Worm (Caenorhabditis elegans) whole organism, L1 larva: ENCODE data around the gene rabn-5.

Experiments used
- C16A3.4 ChIP-seq: fragments of 150-350 bp; optimal IDR thresholded peaks from 2 replicates; lab custom pipeline; 2014; ENCODE audit warnings: missing biosample characterization, missing genetic modification characterization
- aha-1 ChIP-seq: fragments of 150-350 bp; optimal IDR thresholded peaks from 2 replicates; lab custom pipeline; 2014; ENCODE audit warnings: missing biosample characterization, missing genetic modification characterization
- alr-1 ChIP-seq: fragments of 200-800 bp; sonication (Bioruptor generic); optimal IDR thresholded peaks from 2 replicates; lab custom pipeline; 2018; ENCODE audit warnings: borderline replicate concordance, mild to moderate bottlenecking, missing genetic modification characterization, missing compliant biosample characterization
- aly-2 ChIP-seq: fragments of 150-350 bp; optimal IDR thresholded peaks from 2 replicates; lab custom pipeline; 2014; ENCODE audit warnings: missing biosample characterization, missing genetic modification characterization
- ceh-8 ChIP-seq: fragments of 200-800 bp; sonication (Bioruptor generic); optimal IDR thresholded peaks from 2 replicates; lab custom pipeline; 2018; ENCODE audit warnings: mild to moderate bottlenecking, missing genetic modification characterization, moderate library complexity, missing compliant biosample characterization
- ceh-82 ChIP-seq, 3 experiments: fragments of 150-350 bp in 1 of 3; sonication (generic microtip) in 2 of 3; optimal IDR thresholded peaks; 2 replicates each; lab custom pipeline; 2014 to 2017; ENCODE audit warnings: missing biosample characterization in 3 of 3, missing genetic modification characterization in 3 of 3
- ceh-88 ChIP-seq: fragments of 200-800 bp; sonication (Bioruptor generic); IDR thresholded peaks from 2 replicates; pipeline ENCODE4 v1.3.6; 2022; ENCODE audit warnings: missing genetic modification characterization, missing compliant biosample characterization
- ces-1 ChIP-seq: fragments of 150-350 bp; optimal IDR thresholded peaks from 2 replicates; lab custom pipeline; 2014; ENCODE audit warnings: missing biosample characterization, missing genetic modification reagents, missing genetic modification characterization
- dsc-1 ChIP-seq: sonication (generic microtip); optimal IDR thresholded peaks from 2 replicates; lab custom pipeline; 2016; ENCODE audit warnings: mild to moderate bottlenecking, missing genetic modification characterization, missing compliant biosample characterization
- efl-1 ChIP-seq, 4 experiments: fragments of 150-350 bp; optimal IDR thresholded peaks in 3 of 4; peaks in 1 of 4; 1 replicate in 1 of 4; 2 replicates in 3 of 4; lab custom pipeline; 2014; ENCODE audit warnings: missing biosample characterization in 2 of 4, missing genetic modification characterization in 2 of 4, missing genetic modification reagents in 2 of 4
- efl-3 ChIP-seq: fragments of 200-800 bp; sonication (Bioruptor generic); optimal IDR thresholded peaks from 2 replicates; lab custom pipeline; 2018; ENCODE audit warnings: mild to moderate bottlenecking, missing genetic modification characterization, missing compliant biosample characterization
- egl-13 ChIP-seq: sonication (generic microtip); optimal IDR thresholded peaks from 2 replicates; lab custom pipeline; 2016; ENCODE audit warnings: missing genotype, missing genetic modification reagents, missing genetic modification characterization, missing compliant biosample characterization
- egl-27 ChIP-seq, 2 experiments: fragments of 150-350 bp in 1 of 2; sonication (generic microtip); optimal IDR thresholded peaks; 3 replicates each; lab custom pipeline; 2017 to 2018; ENCODE audit warnings: missing biosample characterization in 2 of 2, missing genetic modification characterization in 2 of 2, missing genetic modification reagents in 2 of 2
- ets-5 ChIP-seq: fragments of 200-800 bp; sonication (Bioruptor generic); IDR thresholded peaks from 2 replicates; pipeline ENCODE4 v1.3.6; 2022; ENCODE audit warnings: missing genetic modification characterization, missing compliant biosample characterization
- fkh-10 ChIP-seq: sonication (generic microtip); optimal IDR thresholded peaks from 2 replicates; lab custom pipeline; 2017; ENCODE audit warnings: missing biosample characterization, missing genetic modification reagents, missing genetic modification characterization
- fkh-4 ChIP-seq: sonication (generic microtip); optimal IDR thresholded peaks from 2 replicates; lab custom pipeline; 2016; ENCODE audit warnings: missing compliant biosample characterization, missing genetic modification characterization, borderline replicate concordance
- fkh-8 ChIP-seq: sonication (generic microtip); optimal IDR thresholded peaks from 2 replicates; lab custom pipeline; 2016; ENCODE audit warnings: mild to moderate bottlenecking, missing genetic modification characterization, missing compliant biosample characterization
- irx-1 ChIP-seq: sonication (generic microtip); optimal IDR thresholded peaks from 2 replicates; lab custom pipeline; 2016; ENCODE audit warnings: missing genetic modification characterization, missing compliant biosample characterization
- isw-1 ChIP-seq: fragments of 200-800 bp; sonication (Bioruptor generic); IDR thresholded peaks from 2 replicates; pipeline ENCODE4 v1.3.6; 2022; ENCODE audit warnings: missing genetic modification characterization, missing compliant biosample characterization
- lin-14 ChIP-seq: fragments of 200-800 bp; sonication (Bioruptor generic); optimal IDR thresholded peaks from 2 replicates; lab custom pipeline; 2018; ENCODE audit warnings: mild to moderate bottlenecking, missing genetic modification characterization, moderate library complexity, missing compliant biosample characterization
- lin-35 ChIP-seq, 2 experiments: fragments of 150-350 bp; optimal IDR thresholded peaks; 2 replicates each; lab custom pipeline; 2014; ENCODE audit warnings: missing biosample characterization in 2 of 2, missing genetic modification characterization in 2 of 2, missing genetic modification reagents in 2 of 2
- lir-3 ChIP-seq: sonication (generic microtip); optimal IDR thresholded peaks from 2 replicates; lab custom pipeline; 2016; ENCODE audit warnings: mild to moderate bottlenecking, missing genetic modification characterization, moderate library complexity, missing compliant biosample characterization; ENCODE audit not compliant: poor library complexity
- lsy-2 ChIP-seq, 2 experiments: fragments of 150-350 bp; optimal IDR thresholded peaks; 2 replicates each; lab custom pipeline; 2014; ENCODE audit warnings: missing biosample characterization in 2 of 2, missing genetic modification characterization in 2 of 2
- mef-2 ChIP-seq: fragments of 150-350 bp; optimal IDR thresholded peaks from 2 replicates; lab custom pipeline; 2014; ENCODE audit warnings: missing biosample characterization, missing genetic modification characterization
- nhr-12 ChIP-seq: sonication (generic microtip); optimal IDR thresholded peaks from 2 replicates; lab custom pipeline; 2017; ENCODE audit warnings: missing biosample characterization, missing genetic modification characterization
- nhr-19 ChIP-seq: fragments of 200-800 bp; sonication (Bioruptor generic); conservative IDR thresholded peaks from 2 replicates; pipeline ENCODE4 v1.3.6; 2022; ENCODE audit warnings: missing genetic modification characterization, missing compliant biosample characterization
- nhr-20 ChIP-seq: sonication (generic microtip); optimal IDR thresholded peaks from 2 replicates; lab custom pipeline; 2016; ENCODE audit warnings: mild to moderate bottlenecking, missing genetic modification characterization, missing compliant biosample characterization
- nhr-28 ChIP-seq: fragments of 150-350 bp; optimal IDR thresholded peaks from 2 replicates; lab custom pipeline; 2014; ENCODE audit warnings: missing biosample characterization, missing genetic modification characterization
- nhr-47 ChIP-seq: sonication (generic microtip); optimal IDR thresholded peaks from 2 replicates; lab custom pipeline; 2016; ENCODE audit warnings: mild to moderate bottlenecking, missing genetic modification characterization, moderate library complexity, missing compliant biosample characterization
- nhr-71 ChIP-seq: sonication (generic microtip); optimal IDR thresholded peaks from 2 replicates; lab custom pipeline; 2016; ENCODE audit warnings: mild to moderate bottlenecking, missing genetic modification characterization, moderate library complexity, missing compliant biosample characterization
- nhr-76 ChIP-seq: sonication (generic microtip); optimal IDR thresholded peaks from 2 replicates; lab custom pipeline; 2017; ENCODE audit warnings: missing biosample characterization, missing genetic modification characterization
- nhr-85 ChIP-seq: sonication (generic microtip); peaks from one replicate; lab custom pipeline; 2016; ENCODE audit warnings: missing genetic modification characterization, inconsistent platforms, missing compliant biosample characterization
- nhr-90 ChIP-seq: sonication (generic microtip); optimal IDR thresholded peaks from 2 replicates; lab custom pipeline; 2016; ENCODE audit warnings: mild to moderate bottlenecking, missing genetic modification characterization, missing compliant biosample characterization; ENCODE audit not compliant: poor library complexity
- pax-3 ChIP-seq: fragments of 200-800 bp; sonication (Bioruptor generic); optimal IDR thresholded peaks from 2 replicates; lab custom pipeline; 2018; ENCODE audit warnings: mild to moderate bottlenecking, missing genetic modification characterization, moderate library complexity, missing compliant biosample characterization
- rnt-1 ChIP-seq: sonication (generic microtip); optimal IDR thresholded peaks from 2 replicates; lab custom pipeline; 2016; ENCODE audit warnings: mild to moderate bottlenecking, missing genetic modification characterization, moderate library complexity, missing compliant biosample characterization
- skn-1 ChIP-seq: fragments of 150-350 bp; optimal IDR thresholded peaks from 2 replicates; lab custom pipeline; 2014; ENCODE audit warnings: missing biosample characterization, missing genetic modification characterization
- snpc-4 ChIP-seq: fragments of 150-350 bp; optimal IDR thresholded peaks from 2 replicates; lab custom pipeline; 2014; ENCODE audit warnings: missing biosample characterization, missing genetic modification characterization
- snu-23 ChIP-seq: sonication (generic microtip); optimal IDR thresholded peaks from 2 replicates; lab custom pipeline; 2016; ENCODE audit warnings: missing genetic modification characterization, missing compliant biosample characterization
- sox-4 ChIP-seq: sonication (generic microtip); optimal IDR thresholded peaks from 2 replicates; lab custom pipeline; 2016; ENCODE audit warnings: missing genetic modification characterization, missing compliant biosample characterization
- swsn-7 ChIP-seq: sonication (generic microtip); optimal IDR thresholded peaks from 2 replicates; lab custom pipeline; 2016; ENCODE audit warnings: missing genetic modification characterization, missing compliant biosample characterization
- tlp-1 ChIP-seq: fragments of 150-350 bp; optimal IDR thresholded peaks from 2 replicates; lab custom pipeline; 2014; ENCODE audit warnings: missing biosample characterization, missing genetic modification characterization
- unc-130 ChIP-seq: fragments of 150-350 bp; optimal IDR thresholded peaks from 2 replicates; lab custom pipeline; 2017; ENCODE audit warnings: missing biosample characterization, missing genetic modification characterization, inconsistent platforms

rabn-5 gene

DNA sequence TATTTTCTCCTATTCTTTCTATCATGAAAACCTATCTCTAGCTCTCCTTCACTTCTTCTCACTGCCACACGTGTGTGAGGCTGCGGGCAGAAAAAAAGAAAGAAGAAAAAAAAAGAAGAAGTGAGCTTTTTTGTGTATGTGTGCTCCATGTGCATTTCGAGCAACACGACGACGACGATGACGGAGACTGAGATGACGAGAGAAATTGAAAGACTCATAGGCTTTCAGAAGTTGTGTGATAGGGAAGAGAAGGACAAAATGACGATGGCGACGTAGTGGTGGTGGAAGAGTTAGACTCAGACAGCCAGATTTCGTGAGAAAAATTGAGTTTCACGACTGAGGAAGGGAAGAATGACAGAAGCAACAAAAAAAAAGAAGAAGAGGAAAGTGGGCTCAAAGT is 18.9 kb upstream of the rabn-5 start (continued):
- TF ChIP-seq snu-23 (GFP tag; lab: Kevin White, UChicago) = peak; percentile 75
- no peak for TF ChIP-seq ets-5
- TF ChIP-seq fkh-8 (tag; lab: Kevin White, UChicago) = peak; percentile 93
- TF ChIP-seq alr-1 (tag; lab: Kevin White, UChicago) = no peak
- TF ChIP-seq pax-3 = no peak
- no peak for TF ChIP-seq mef-2 (tag; lab: Kevin White, UChicago)
- TF ChIP-seq ceh-82 (tag; optimal IDR thresholded peaks at IDR 0.05; lab: Kevin White, UChicago) = peak in 2 of 3 experiments; percentile 37 to 73
- TF ChIP-seq nhr-28 (tag; lab: Kevin White, UChicago) = no peak
- peak; percentile 45 to 87 for TF ChIP-seq lsy-2 (tag; optimal IDR thresholded peaks at IDR 0.05; lab: Kevin White, UChicago)
- peak; percentile 12 for TF ChIP-seq ceh-8
- peak in 1 of 2 experiments; percentile 56 for TF ChIP-seq lin-35 (GFP tag; optimal IDR thresholded peaks at IDR 0.05; lab: Kevin White, UChicago)
- TF ChIP-seq tlp-1 (tag; lab: Kevin White, UChicago) = no peak
- no peak for TF ChIP-seq ces-1 (GFP tag; lab: Kevin White, UChicago)
- TF ChIP-seq dsc-1 (tag; lab: Kevin White, UChicago) = peak; percentile 72
- no peak for TF ChIP-seq aly-2 (tag; lab: Kevin White, UChicago)
- TF ChIP-seq aha-1 (tag; lab: Kevin White, UChicago) = no peak
- no peak for TF ChIP-seq efl-3
- TF ChIP-seq irx-1 (tag; lab: Kevin White, UChicago) = peak; percentile 51
- peak; percentile 47 for TF ChIP-seq rnt-1 (tag; lab: Kevin White, UChicago)
- peak; percentile 51 for TF ChIP-seq isw-1 (GFP tag; lab: Robert Waterston, UW)
- no peak for TF ChIP-seq fkh-4 (tag; lab: Kevin White, UChicago)
- no peak for TF ChIP-seq nhr-12
- TF ChIP-seq unc-130 = peak; percentile 42
- peak; percentile 18 for TF ChIP-seq C16A3.4 (tag; lab: Kevin White, UChicago)
- TF ChIP-seq nhr-85 (tag; lab: Kevin White, UChicago) = no peak
- TF ChIP-seq skn-1 (tag; lab: Kevin White, UChicago) = peak; percentile 52
- peak; percentile 60 for TF ChIP-seq egl-13
- TF ChIP-seq nhr-19 (GFP tag; lab: Robert Waterston, UW) = 0 out of 2 replicates have a peak, but pooled peaks have one; percentile 27
- no peak for TF ChIP-seq lir-3 (tag; lab: Kevin White, UChicago)
- TF ChIP-seq ceh-88 (GFP tag; lab: Robert Waterston, UW) = 0 out of 2 replicates have a peak, but pooled peaks have one; percentile 26
- TF ChIP-seq nhr-76 (tag; lab: Kevin White, UChicago) = no peak

DNA sequence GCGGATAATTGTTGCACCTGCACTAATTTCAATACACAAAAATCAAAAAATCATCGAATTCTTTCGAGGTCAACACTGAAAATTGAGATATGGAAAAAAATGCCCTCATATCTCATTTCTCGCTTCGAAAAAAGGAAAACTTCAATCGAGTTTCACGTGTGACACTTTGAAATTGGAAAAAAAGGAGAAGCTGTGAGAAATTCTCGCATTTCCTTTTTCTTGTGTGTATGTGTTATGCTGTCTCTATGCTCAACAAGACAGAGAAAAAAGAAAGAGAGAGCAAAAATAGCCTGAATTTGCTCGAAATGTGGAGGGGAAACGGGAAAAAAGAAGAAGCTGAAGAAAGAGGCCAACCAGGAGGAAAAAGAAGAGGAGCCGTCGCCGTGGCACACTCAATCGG is 17.9 kb upstream of the rabn-5 start:
- no peak for TF ChIP-seq efl-1 (optimal IDR thresholded peaks at IDR 0.05; lab: Kevin White, UChicago)
- peak in 1 of 2 experiments; percentile 27 for TF ChIP-seq efl-1 (GFP tag; optimal IDR thresholded peaks at IDR 0.05 in 1 of 2; lab: Kevin White, UChicago)
- TF ChIP-seq fkh-10 = peak; percentile 78
- no peak for TF ChIP-seq nhr-20
- no peak for TF ChIP-seq tlp-1 (tag; lab: Kevin White, UChicago)
- TF ChIP-seq lsy-2 (tag; optimal IDR thresholded peaks at IDR 0.05; lab: Kevin White, UChicago) = peak in 1 of 2 experiments; percentile 5
- TF ChIP-seq lin-14 (GFP tag; lab: Kevin White, UChicago) = peak; percentile 77
- TF ChIP-seq ets-5 = no peak
- TF ChIP-seq sox-4 (tag; lab: Kevin White, UChicago) = no peak
- no peak for TF ChIP-seq nhr-12
- no peak for TF ChIP-seq snpc-4 (tag; lab: Kevin White, UChicago)
- no peak for TF ChIP-seq egl-27 (tag; optimal IDR thresholded peaks at IDR 0.05; lab: Kevin White, UChicago)
- no peak for TF ChIP-seq nhr-90
- peak; percentile 20 for TF ChIP-seq nhr-71 (tag; lab: Kevin White, UChicago)
- TF ChIP-seq nhr-47 (tag; lab: Kevin White, UChicago) = peak; percentile 11
- peak in 1 of 3 experiments; percentile 38 for TF ChIP-seq ceh-82 (tag; optimal IDR thresholded peaks at IDR 0.05; lab: Kevin White, UChicago)
- no peak for TF ChIP-seq swsn-7 (tag; lab: Kevin White, UChicago)
